Fruit fly (Drosophila melanogaster): Measurements from ENCODE around the gene CG15167.

CG15167 gene

DNA sequence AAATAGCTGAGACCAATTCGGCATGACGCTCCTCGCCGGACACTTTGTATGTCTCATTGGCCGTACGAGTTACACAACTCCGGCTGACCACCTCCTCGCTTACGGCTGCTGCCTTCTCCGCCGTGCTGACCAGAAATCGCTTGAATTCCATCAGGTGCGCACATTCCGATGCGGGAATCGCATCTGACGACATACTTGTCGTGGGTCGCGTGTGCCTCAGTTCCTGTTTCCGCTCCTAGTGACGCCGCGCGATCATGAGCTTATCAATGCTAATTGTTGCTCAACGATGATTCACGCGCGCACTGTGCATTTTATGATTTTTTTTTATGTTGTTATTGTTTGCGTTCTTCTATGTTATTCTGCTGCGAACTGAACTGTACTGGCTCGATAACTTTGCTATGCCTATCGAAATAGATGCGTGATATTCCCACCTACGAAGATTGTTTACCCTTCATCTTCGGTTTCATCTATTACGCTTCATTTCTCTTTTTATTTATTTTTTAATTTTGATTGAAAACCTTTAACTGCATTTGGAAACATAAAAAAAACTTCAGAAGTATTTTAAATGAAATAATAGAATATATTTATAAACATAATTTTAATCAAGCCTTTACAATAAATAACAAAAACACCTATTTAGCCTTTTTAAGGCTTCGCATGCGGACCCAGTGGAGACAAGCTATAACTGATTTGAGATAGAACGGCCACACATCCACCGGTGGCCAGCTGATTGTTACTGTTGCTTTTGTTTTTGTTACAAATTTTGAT, 37.3 kb upstream of the CG15167 start, which contains the start of the genes CG10376 and CG10343 (continued):
- TF ChIP-seq CG2202 (tag; optimal IDR thresholded peaks at IDR 0.05) (peak; percentile 66), CG2712 (tag; optimal IDR thresholded peaks at IDR 0.05) (peak; percentile 95), CG8290 (GFP tag; optimal IDR thresholded peaks at IDR 0.05) (peak; percentile 69), CG8290 (tag; optimal IDR thresholded peaks at IDR 0.05) (peak in 1 of 2 experiments; percentile 45), MBD-R2 (GFP tag; IDR thresholded peaks at IDR 0.05) (peak; percentile 79), Ada2b (GFP tag; IDR thresholded peaks at IDR 0.05) (peak; percentile 75), CG6689 (GFP tag; IDR thresholded peaks at IDR 0.05) (peak; percentile 89), stwl (tag; optimal IDR thresholded peaks at IDR 0.05) (peak; percentile 68), Hr78 (GFP tag; optimal IDR thresholded peaks at IDR 0.05) (no peak), CG3065 (GFP tag; optimal IDR thresholded peaks at IDR 0.05) (peak; percentile 65), dimm (GFP tag; IDR thresholded peaks at IDR 0.05) (0 out of 2 replicates have a peak, but pooled peaks have one; percentile 26), insv (GFP tag; optimal IDR thresholded peaks at IDR 0.05) (peak in 1 of 2 experiments; percentile 60), sd (tag; optimal IDR thresholded peaks at IDR 0.05) (peak; percentile 90), wek (GFP tag; optimal IDR thresholded peaks at IDR 0.05) (peak; percentile 35), CG16779 (GFP tag; IDR thresholded peaks at IDR 0.05) (no peak), ash1 (GFP tag; optimal IDR thresholded peaks at IDR 0.05) (no peak), jumu (GFP tag; optimal IDR thresholded peaks at IDR 0.05) (peak; percentile 22), CG31388 (GFP tag; optimal IDR thresholded peaks at IDR 0.05) (peak; percentile 74), chif (GFP tag; optimal IDR thresholded peaks at IDR 0.05) (peak in 1 of 2 experiments; percentile 54), Atf6 (GFP tag; IDR thresholded peaks at IDR 0.05) (peak; percentile 80), CG9609 (GFP tag; optimal IDR thresholded peaks at IDR 0.05) (peak; percentile 74), repo (GFP tag; optimal IDR thresholded peaks at IDR 0.05) (no peak), slbo (GFP tag; IDR thresholded peaks at IDR 0.05) (peak; percentile 93), Usf (GFP tag; optimal IDR thresholded peaks at IDR 0.05) (peak; percentile 90), CG12769 (tag; optimal IDR thresholded peaks at IDR 0.05) (no peak), ssp (GFP tag; IDR thresholded peaks at IDR 0.05) (peak; percentile 99), rib (GFP tag; IDR thresholded peaks at IDR 0.05) (peak; percentile 72; the same call in 1 of the 2 replicates), bigmax (GFP tag; optimal IDR thresholded peaks at IDR 0.05) (no peak), Oaz (GFP tag; IDR thresholded peaks at IDR 0.05) (peak; percentile 76), fd96Cb (tag; optimal IDR thresholded peaks at IDR 0.05) (peak; percentile 91), CG9215 (GFP tag; IDR thresholded peaks at IDR 0.05) (peak; percentile 90), emc (GFP tag; optimal IDR thresholded peaks at IDR 0.05) (peak; percentile 16), Ravus (GFP tag; IDR thresholded peaks at IDR 0.05) (peak; percentile 57), CG12391 (tag; optimal IDR thresholded peaks at IDR 0.05) (peak; percentile 96), CG9727 (GFP tag; optimal IDR thresholded peaks at IDR 0.05) (peak; percentile 89), CG15696 (tag; optimal IDR thresholded peaks at IDR 0.05) (peak; percentile 95), CG17359 (tag; optimal IDR thresholded peaks at IDR 0.05) (peak; percentile 83), mirr (GFP tag; optimal IDR thresholded peaks at IDR 0.05) (peak; percentile 28), Sox100B (GFP tag; optimal IDR thresholded peaks at IDR 0.05) (peak; percentile 86), CG4328 (GFP tag; optimal IDR thresholded peaks at IDR 0.05) (peak; percentile 78), Doc2 (GFP tag; IDR thresholded peaks at IDR 0.05) (peak; percentile 36; the same call in 1 of the 2 replicates), Taf1 (GFP tag; IDR thresholded peaks at IDR 0.05) (peak; percentile 62), PHDP (tag; optimal IDR thresholded peaks at IDR 0.05) (peak; percentile 89), CG13775 (GFP tag; optimal IDR thresholded peaks at IDR 0.05) (peak; percentile 91), pho (GFP tag; optimal IDR thresholded peaks at IDR 0.05) (peak; percentile 36), CG11560 (tag; IDR thresholded peaks at IDR 0.05) (peak; percentile 82), dati (GFP tag; IDR thresholded peaks at IDR 0.05) (no peak), CG1647 (GFP tag; optimal IDR thresholded peaks at IDR 0.05) (peak; percentile 7), bab2 (GFP tag; optimal IDR thresholded peaks at IDR 0.05) (peak; percentile 46), pzg (GFP tag; optimal IDR thresholded peaks at IDR 0.05) (peak; percentile 52)
